Worm (Caenorhabditis elegans) whole organism, young adult: ENCODE data around the gene Y71H2B.5.

Experiments
- F23B12.7 ChIP-seq: sonication (generic microtip); optimal IDR thresholded peaks from 2 replicates; lab custom pipeline; 2017; ENCODE audit warnings: missing genetic modification characterization, mild to moderate bottlenecking, missing compliant biosample characterization, antibody characterized with exemption, moderate library complexity; ENCODE audit not compliant: insufficient read depth
- egl-44 ChIP-seq: fragments of 200-800 bp; sonication (Bioruptor generic); IDR thresholded peaks from 2 replicates; pipeline ENCODE4 v1.3.6; 2022; ENCODE audit warnings: missing genetic modification reagents, missing genetic modification characterization, missing compliant biosample characterization
- lin-35 ChIP-seq, 3 experiments: fragments of 150-350 bp in 2 of 3; sonication (generic microtip) in 1 of 3; optimal IDR thresholded peaks; 2 replicates each; lab custom pipeline; 2014 to 2018; ENCODE audit warnings: missing biosample characterization in 3 of 3, missing genetic modification characterization in 3 of 3, missing genetic modification reagents in 3 of 3
- lsy-27 ChIP-seq: sonication (generic microtip); optimal IDR thresholded peaks from 2 replicates; lab custom pipeline; 2017; ENCODE audit warnings: missing genetic modification characterization, mild to moderate bottlenecking, missing compliant biosample characterization, antibody characterized with exemption, missing genotype, borderline replicate concordance; ENCODE audit not compliant: insufficient read depth
- mes-4 ChIP-seq: sonication (generic microtip); optimal IDR thresholded peaks from 2 replicates; lab custom pipeline; 2016; ENCODE audit warnings: missing genotype, missing genetic modification characterization, missing compliant biosample characterization
- nhr-27 ChIP-seq: fragments of 200-800 bp; sonication (Bioruptor generic); optimal IDR thresholded peaks from 2 replicates; lab custom pipeline; 2018; ENCODE audit warnings: mild to moderate bottlenecking, missing genetic modification characterization, moderate library complexity, missing compliant biosample characterization
- nhr-90 ChIP-seq: sonication (generic microtip); optimal IDR thresholded peaks from 2 replicates; lab custom pipeline; 2016; ENCODE audit warnings: missing genotype, mild to moderate bottlenecking, missing genetic modification characterization, missing compliant biosample characterization
- pbrm-1 ChIP-seq: fragments of 200-800 bp; sonication (Bioruptor generic); IDR thresholded peaks from 2 replicates; pipeline ENCODE4 v1.3.6; 2022; ENCODE audit warnings: missing genetic modification reagents, missing genetic modification characterization, missing compliant biosample characterization
- pha-4 ChIP-seq: fragments of 150-350 bp; sonication (generic microtip); optimal IDR thresholded peaks from 2 replicates; lab custom pipeline; 2014; ENCODE audit warnings: missing biosample characterization, missing genetic modification reagents, missing genetic modification characterization
- unc-130 ChIP-seq: sonication (generic microtip); optimal IDR thresholded peaks from 2 replicates; lab custom pipeline; 2016; ENCODE audit warnings: missing genetic modification reagents, missing genetic modification characterization, missing compliant biosample characterization

- TF ChIP-seq pha-4 (tag; lab: Kevin White, UChicago) (no peak), pbrm-1 (no peak), lsy-27 (no peak), lin-35 (GFP tag; optimal IDR thresholded peaks at IDR 0.05; lab: Kevin White, UChicago) (no peak), egl-44 (no peak), nhr-27 (tag; lab: Kevin White, UChicago) (no peak), unc-130 (no peak), nhr-90 (tag; lab: Kevin White, UChicago) (no peak), mes-4 (tag; lab: Kevin White, UChicago) (no peak), F23B12.7 (tag; lab: Kevin White, UChicago) (no peak)
These were observed 29.3 kb upstream of the Y71H2B.5 start for ce11 chrIII:2578563-2578962.
